Worm (Caenorhabditis elegans) whole organism, L3 larva: ENCODE results near the gene F21A3.11.

Experiments used
- R02D3.7 ChIP-seq: fragments of 150-350 bp; optimal IDR thresholded peaks from 2 replicates; lab custom pipeline; 2014; ENCODE audit warnings: missing biosample characterization, missing genetic modification characterization
- ZK546.5 ChIP-seq: sonication (generic microtip); optimal IDR thresholded peaks from 2 replicates; lab custom pipeline; 2017; ENCODE audit warnings: missing biosample characterization, missing genetic modification characterization
- ceh-28 ChIP-seq: fragments of 150-350 bp; optimal IDR thresholded peaks from 2 replicates; lab custom pipeline; 2014; ENCODE audit warnings: missing biosample characterization, missing genetic modification reagents, missing genetic modification characterization
- ceh-82 ChIP-seq: fragments of 150-350 bp; optimal IDR thresholded peaks from 2 replicates; lab custom pipeline; 2014; ENCODE audit warnings: missing biosample characterization, missing genetic modification characterization
- ceh-9 ChIP-seq: sonication (generic microtip); optimal IDR thresholded peaks from 2 replicates; lab custom pipeline; 2018; ENCODE audit warnings: missing biosample characterization, missing genetic modification characterization
- daf-12 ChIP-seq: fragments of 150-350 bp; optimal IDR thresholded peaks from 2 replicates; lab custom pipeline; 2014; ENCODE audit warnings: missing biosample characterization, missing genetic modification reagents, missing genetic modification characterization
- egl-5 ChIP-seq: fragments of 150-350 bp; optimal IDR thresholded peaks from 2 replicates; lab custom pipeline; 2017; ENCODE audit warnings: missing biosample characterization, missing genetic modification reagents, missing genetic modification characterization, inconsistent platforms
- elt-1 ChIP-seq: fragments of 150-350 bp; optimal IDR thresholded peaks from 2 replicates; lab custom pipeline; 2014; ENCODE audit warnings: missing biosample characterization, missing genetic modification characterization
- elt-2 ChIP-seq: sonication (generic microtip); optimal IDR thresholded peaks from 2 replicates; lab custom pipeline; 2016; ENCODE audit warnings: missing genetic modification reagents, mild to moderate bottlenecking, missing genetic modification characterization, missing compliant biosample characterization
- elt-3 ChIP-seq, 3 experiments: fragments of 150-350 bp in 1 of 3; sonication (generic microtip) in 2 of 3; optimal IDR thresholded peaks; 2 replicates in 2 of 3; 4 replicates in 1 of 3; lab custom pipeline; 2014 to 2017; ENCODE audit warnings: missing biosample characterization in 3 of 3, missing genetic modification characterization in 3 of 3
- fkh-10 ChIP-seq: sonication (generic microtip); optimal IDR thresholded peaks from 2 replicates; lab custom pipeline; 2017; ENCODE audit warnings: missing biosample characterization, missing genetic modification reagents, missing genetic modification characterization
- fos-1 ChIP-seq: fragments of 150-350 bp; optimal IDR thresholded peaks from 2 replicates; lab custom pipeline; 2014; ENCODE audit warnings: missing biosample characterization, missing genetic modification characterization
- hmg-11 ChIP-seq: sonication (generic microtip); optimal IDR thresholded peaks from 2 replicates; lab custom pipeline; 2016; ENCODE audit warnings: missing genetic modification characterization, missing compliant biosample characterization
- jun-1 ChIP-seq: fragments of 150-350 bp; optimal IDR thresholded peaks from 2 replicates; lab custom pipeline; 2014; ENCODE audit warnings: missing biosample characterization, missing genetic modification reagents, missing genetic modification characterization
- lin-15B ChIP-seq: fragments of 150-350 bp; optimal IDR thresholded peaks from 2 replicates; lab custom pipeline; 2014; ENCODE audit warnings: missing biosample characterization, missing genetic modification characterization
- lin-39 ChIP-seq: fragments of 150-350 bp; optimal IDR thresholded peaks from 2 replicates; lab custom pipeline; 2018; ENCODE audit warnings: missing biosample characterization, missing genetic modification reagents, missing genetic modification characterization
- lsy-12 ChIP-seq: sonication (generic microtip); optimal IDR thresholded peaks from 2 replicates; lab custom pipeline; 2016; ENCODE audit warnings: mild to moderate bottlenecking, missing genetic modification characterization, missing compliant biosample characterization
- mdl-1 ChIP-seq: fragments of 150-350 bp; optimal IDR thresholded peaks from 2 replicates; lab custom pipeline; 2014; ENCODE audit warnings: missing biosample characterization, missing genetic modification characterization
- nfya-1 ChIP-seq: sonication (generic microtip); optimal IDR thresholded peaks from 2 replicates; lab custom pipeline; 2017; ENCODE audit warnings: missing genetic modification characterization, mild to moderate bottlenecking, missing compliant biosample characterization, antibody characterized with exemption, moderate library complexity; ENCODE audit not compliant: insufficient read depth
- nhr-11 ChIP-seq: fragments of 150-350 bp; optimal IDR thresholded peaks from 2 replicates; lab custom pipeline; 2014; ENCODE audit warnings: missing biosample characterization, missing genetic modification characterization
- nhr-12 ChIP-seq: fragments of 150-350 bp; optimal IDR thresholded peaks from 2 replicates; lab custom pipeline; 2014; ENCODE audit warnings: missing biosample characterization, missing genetic modification characterization
- nhr-237 ChIP-seq: fragments of 150-350 bp; optimal IDR thresholded peaks from 2 replicates; lab custom pipeline; 2014; ENCODE audit warnings: missing biosample characterization, missing genetic modification characterization
- nhr-25 ChIP-seq: sonication (generic microtip); optimal IDR thresholded peaks from 2 replicates; lab custom pipeline; 2017; ENCODE audit warnings: missing biosample characterization, missing genetic modification characterization
- nhr-28 ChIP-seq: fragments of 150-350 bp; optimal IDR thresholded peaks from 2 replicates; lab custom pipeline; 2014; ENCODE audit warnings: missing biosample characterization, missing genetic modification characterization
- nhr-43 ChIP-seq: sonication (generic microtip); optimal IDR thresholded peaks from 2 replicates; lab custom pipeline; 2016; ENCODE audit warnings: mild to moderate bottlenecking, missing genetic modification characterization, missing compliant biosample characterization; ENCODE audit not compliant: poor library complexity, severe bottlenecking
- nhr-67 ChIP-seq: fragments of 150-350 bp; optimal IDR thresholded peaks from 2 replicates; lab custom pipeline; 2014; ENCODE audit warnings: missing biosample characterization, missing genetic modification characterization
- nhr-76 ChIP-seq: fragments of 150-350 bp; sonication (generic microtip); optimal IDR thresholded peaks from 5 replicates; lab custom pipeline; 2014; ENCODE audit warnings: missing biosample characterization, missing genetic modification characterization
- nhr-77 ChIP-seq: fragments of 150-350 bp; optimal IDR thresholded peaks from 2 replicates; lab custom pipeline; 2014; ENCODE audit warnings: missing biosample characterization, missing genetic modification characterization
- pha-4 ChIP-seq: fragments of 150-350 bp; optimal IDR thresholded peaks from 2 replicates; lab custom pipeline; 2014; ENCODE audit warnings: missing biosample characterization, missing genetic modification reagents, missing genetic modification characterization
- pqm-1 ChIP-seq: fragments of 150-350 bp; optimal IDR thresholded peaks from 2 replicates; lab custom pipeline; 2017; ENCODE audit warnings: missing biosample characterization, missing genetic modification characterization, inconsistent platforms
- sea-2 ChIP-seq: fragments of 150-350 bp; sonication (generic microtip); optimal IDR thresholded peaks from 4 replicates; lab custom pipeline; 2014; ENCODE audit warnings: missing biosample characterization, missing genetic modification reagents, missing genetic modification characterization
- skn-1 ChIP-seq: fragments of 150-350 bp; optimal IDR thresholded peaks from 2 replicates; lab custom pipeline; 2014; ENCODE audit warnings: missing biosample characterization, missing genetic modification characterization
- snpc-4 ChIP-seq: fragments of 150-350 bp; optimal IDR thresholded peaks from 2 replicates; lab custom pipeline; 2014; ENCODE audit warnings: missing biosample characterization, missing genetic modification characterization
- tbx-2 ChIP-seq: sonication (generic microtip); optimal IDR thresholded peaks from 2 replicates; lab custom pipeline; 2016; ENCODE audit warnings: mild to moderate bottlenecking, missing genetic modification characterization, missing compliant biosample characterization
- unc-39 ChIP-seq: sonication (generic microtip); optimal IDR thresholded peaks from 4 replicates; lab custom pipeline; 2017; ENCODE audit warnings: missing biosample characterization, missing genetic modification characterization
- unc-62 ChIP-seq: fragments of 150-350 bp; sonication (generic microtip); optimal IDR thresholded peaks from 4 replicates; lab custom pipeline; 2014; ENCODE audit warnings: missing biosample characterization, missing genetic modification reagents, missing genetic modification characterization
- zag-1 ChIP-seq: fragments of 150-350 bp; optimal IDR thresholded peaks from 2 replicates; lab custom pipeline; 2014; ENCODE audit warnings: missing biosample characterization, missing genetic modification characterization
- ztf-4 ChIP-seq: fragments of 150-350 bp; optimal IDR thresholded peaks from 2 replicates; lab custom pipeline; 2014; ENCODE audit warnings: missing biosample characterization, missing genetic modification characterization

F21A3.11 gene

DNA sequence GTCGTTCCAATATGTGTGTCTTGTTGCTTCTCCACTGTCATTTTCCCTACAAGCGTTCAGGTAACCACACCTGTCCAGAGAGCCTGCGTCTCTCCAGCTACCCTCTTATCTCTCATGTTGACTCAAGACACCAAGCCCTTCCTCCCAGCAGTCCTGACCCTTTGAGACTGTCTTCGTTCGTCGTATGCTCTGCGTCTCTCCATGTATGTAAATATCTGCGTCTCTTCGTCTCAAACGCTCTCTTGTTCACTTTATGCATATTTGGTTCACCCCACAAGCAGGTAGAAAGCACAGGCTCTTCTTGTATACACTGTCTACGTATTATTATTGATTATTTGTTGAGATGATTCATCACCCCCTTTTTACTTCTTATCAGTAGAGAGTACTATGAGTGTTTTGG is 35.3 kb downstream of the F21A3.11 start:
- TF ChIP-seq jun-1 (tag; lab: Kevin White, UChicago) = peak; percentile 84
- peak; percentile 99 for TF ChIP-seq pha-4
- TF ChIP-seq lsy-12 (tag; lab: Kevin White, UChicago) = peak; percentile 20
- TF ChIP-seq ceh-82 (tag; lab: Kevin White, UChicago) = no peak
- TF ChIP-seq elt-2 (tag; lab: Kevin White, UChicago) = peak; percentile 94
- no peak for TF ChIP-seq nfya-1 (tag; lab: Kevin White, UChicago)
- TF ChIP-seq ceh-28 (tag; lab: Kevin White, UChicago) = peak; percentile 72
- peak; percentile 95 for TF ChIP-seq pqm-1 (tag; lab: Kevin White, UChicago)

DNA sequence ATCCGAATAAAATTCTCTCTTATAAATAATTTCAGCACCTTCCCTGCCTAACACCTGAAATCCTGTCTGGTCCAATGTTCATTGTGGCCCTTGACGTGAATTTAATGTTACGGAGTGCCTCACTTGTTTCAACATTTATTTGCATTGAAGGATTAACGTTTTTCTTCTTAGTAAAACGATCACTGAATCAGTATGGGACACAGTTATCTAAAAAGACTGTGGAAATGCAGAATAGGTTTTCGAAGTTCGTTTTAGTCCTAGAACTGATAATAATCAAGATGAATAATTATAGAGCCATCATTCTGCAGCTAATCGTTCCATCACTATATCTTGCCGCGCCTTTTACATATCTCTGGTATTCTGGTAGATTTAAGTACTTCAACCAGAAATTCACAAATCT is 37.8 kb downstream of the F21A3.11 start, which contains the start of gene srh-219:
Gene srh-219 (plus strand): TSS at position 301 of the 400 bp plus-strand sequence.
- TF ChIP-seq jun-1 (tag; lab: Kevin White, UChicago) (no peak), hmg-11 (no peak), nhr-25 (tag; lab: Kevin White, UChicago) (no peak), nhr-28 (tag; lab: Kevin White, UChicago) (no peak), mdl-1 (no peak), elt-3 (tag; optimal IDR thresholded peaks at IDR 0.05; lab: Kevin White, UChicago) (no peak), nhr-76 (tag; lab: Kevin White, UChicago) (no peak), lsy-12 (tag; lab: Kevin White, UChicago) (no peak), unc-39 (tag; lab: Kevin White, UChicago) (no peak), ceh-9 (no peak), elt-1 (tag; lab: Kevin White, UChicago) (no peak), lin-15B (tag; lab: Kevin White, UChicago) (no peak), ztf-4 (no peak), nhr-67 (no peak), sea-2 (GFP tag; lab: Kevin White, UChicago) (no peak)

ce11 chrV:15493680-15494079 is 39.3 kb downstream of the F21A3.11 start, which contains the start of gene srh-218:
TSS of gene srh-218 (plus strand) at chrV:15493980.
- no peak for TF ChIP-seq elt-3 (tag; optimal IDR thresholded peaks at IDR 0.05; lab: Kevin White, UChicago)
- TF ChIP-seq pqm-1 (tag; lab: Kevin White, UChicago) = no peak
- TF ChIP-seq zag-1 (tag; lab: Kevin White, UChicago) = no peak
- no peak for TF ChIP-seq skn-1 (tag; lab: Kevin White, UChicago)
- no peak for TF ChIP-seq nhr-43 (tag; lab: Kevin White, UChicago)
- no peak for TF ChIP-seq nhr-25 (tag; lab: Kevin White, UChicago)
- TF ChIP-seq nhr-237 (tag; lab: Kevin White, UChicago) = no peak
- no peak for TF ChIP-seq daf-12 (tag; lab: Kevin White, UChicago)

DNA sequence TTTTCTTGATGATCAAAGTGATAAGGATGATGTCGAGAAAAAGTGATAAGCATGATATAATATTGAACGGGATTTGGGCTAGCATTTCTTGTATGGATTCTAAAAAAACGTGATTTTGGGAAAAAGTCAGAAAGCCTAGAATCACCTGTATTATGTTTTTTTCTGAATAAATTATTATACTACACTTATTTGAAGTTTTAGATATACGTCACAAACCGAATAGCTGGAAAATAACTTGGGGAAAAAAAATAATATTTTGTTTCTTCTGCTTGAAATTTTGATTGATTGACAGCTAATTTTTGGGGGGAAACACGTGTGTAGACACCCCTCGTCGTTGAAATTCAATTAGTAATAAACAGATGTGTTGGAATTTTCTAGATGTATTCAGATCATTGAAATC is 40.5 kb downstream of the F21A3.11 start, which contains the start of gene str-264:
Gene str-264 (minus strand): TSS at position 101 of the 400 bp plus-strand sequence.
- TF ChIP-seq nhr-12 (no peak), nhr-67 (no peak), nhr-77 (no peak), daf-12 (tag; lab: Kevin White, UChicago) (no peak), nhr-11 (no peak), fos-1 (no peak), unc-62 (GFP tag; lab: Kevin White, UChicago) (no peak), jun-1 (tag; lab: Kevin White, UChicago) (no peak), snpc-4 (tag; lab: Kevin White, UChicago) (no peak), egl-5 (tag; lab: Kevin White, UChicago) (no peak), tbx-2 (tag; lab: Kevin White, UChicago) (no peak), elt-2 (tag; lab: Kevin White, UChicago) (no peak), unc-39 (tag; lab: Kevin White, UChicago) (no peak)

DNA sequence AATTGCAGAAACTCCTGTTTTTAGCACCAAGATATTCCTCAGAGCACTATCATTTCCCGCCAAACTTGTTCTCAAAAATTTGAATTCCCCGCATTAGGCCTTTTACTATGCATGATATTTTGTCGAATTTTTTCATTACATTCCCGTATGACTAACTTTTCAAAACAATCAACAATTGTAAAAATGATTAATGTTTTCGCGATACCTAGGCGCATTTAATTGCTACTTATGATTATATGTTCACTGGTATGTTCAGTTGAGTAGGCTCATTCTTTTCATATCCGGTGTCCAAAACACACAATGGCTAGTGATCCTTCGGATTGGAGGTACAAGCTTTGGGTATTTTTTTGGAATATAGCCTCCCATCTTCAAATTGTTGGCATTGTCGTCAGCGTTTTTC is 45.2 kb downstream of the F21A3.11 start, which contains the start of gene srw-21:
Gene srw-21 (plus strand): TSS at position 301 of the 400 bp plus-strand sequence.
- TF ChIP-seq fkh-10 (GFP tag; lab: Kevin White, UChicago) (no peak), pqm-1 (tag; lab: Kevin White, UChicago) (no peak), pha-4 (no peak), lin-39 (tag; lab: Kevin White, UChicago) (no peak), R02D3.7 (no peak), ZK546.5 (tag; lab: Kevin White, UChicago) (no peak)
